Worm (Caenorhabditis elegans) whole organism, L3 larva: Measurements from ENCODE around the gene F46B6.2.

Experiments used
- ama-1 ChIP-seq: fragments of 150-350 bp; optimal IDR thresholded peaks from 2 replicates; lab custom pipeline; 2018
- elt-1 ChIP-seq: fragments of 150-350 bp; optimal IDR thresholded peaks from 2 replicates; lab custom pipeline; 2014; ENCODE audit warnings: missing biosample characterization, missing genetic modification characterization
- elt-3 ChIP-seq, 3 experiments: fragments of 150-350 bp in 1 of 3; sonication (generic microtip) in 2 of 3; optimal IDR thresholded peaks; 2 replicates in 2 of 3; 4 replicates in 1 of 3; lab custom pipeline; 2014 to 2017; ENCODE audit warnings: missing biosample characterization in 3 of 3, missing genetic modification characterization in 3 of 3
- lin-15B ChIP-seq: fragments of 150-350 bp; optimal IDR thresholded peaks from 2 replicates; lab custom pipeline; 2014; ENCODE audit warnings: missing biosample characterization, missing genetic modification characterization
- nhr-12 ChIP-seq: fragments of 150-350 bp; optimal IDR thresholded peaks from 2 replicates; lab custom pipeline; 2014; ENCODE audit warnings: missing biosample characterization, missing genetic modification characterization
- nhr-28 ChIP-seq: fragments of 150-350 bp; optimal IDR thresholded peaks from 2 replicates; lab custom pipeline; 2014; ENCODE audit warnings: missing biosample characterization, missing genetic modification characterization
- pqm-1 ChIP-seq: fragments of 150-350 bp; optimal IDR thresholded peaks from 2 replicates; lab custom pipeline; 2017; ENCODE audit warnings: missing biosample characterization, missing genetic modification characterization, inconsistent platforms
- tbx-2 ChIP-seq: sonication (generic microtip); optimal IDR thresholded peaks from 2 replicates; lab custom pipeline; 2016; ENCODE audit warnings: mild to moderate bottlenecking, missing genetic modification characterization, missing compliant biosample characterization
- unc-62 ChIP-seq: fragments of 150-350 bp; sonication (generic microtip); optimal IDR thresholded peaks from 4 replicates; lab custom pipeline; 2014; ENCODE audit warnings: missing biosample characterization, missing genetic modification reagents, missing genetic modification characterization

DNA sequence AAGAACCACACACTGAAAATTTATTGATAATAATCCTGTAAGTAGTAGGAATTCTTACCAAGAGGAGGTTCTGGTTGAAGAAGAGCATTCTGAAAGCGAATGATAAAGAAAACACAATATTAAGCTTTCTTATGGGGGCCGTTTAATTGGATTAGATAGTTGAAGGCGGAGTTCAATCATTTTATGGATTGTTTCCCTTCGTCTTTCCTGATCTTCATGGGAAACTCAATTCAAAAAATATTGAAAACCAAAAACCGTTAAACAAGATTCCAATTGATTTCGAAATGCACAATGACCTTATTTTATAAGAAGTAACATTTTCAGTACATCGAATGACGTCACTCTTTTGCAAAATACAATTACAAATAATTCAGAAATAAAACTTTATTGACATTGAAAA, 27.0 kb downstream of the F46B6.2 start, which contains the start of gene F46B6.13:
- no peak for TF ChIP-seq nhr-28 (tag; lab: Kevin White, UChicago)
- no peak for TF ChIP-seq unc-62 (GFP tag; lab: Kevin White, UChicago)
- no peak for TF ChIP-seq lin-15B
- TF ChIP-seq tbx-2 (tag; lab: Kevin White, UChicago): no peak
- TF ChIP-seq pqm-1 (tag; lab: Kevin White, UChicago): no peak
- TF ChIP-seq elt-1: no peak
- TF ChIP-seq elt-3 (tag; optimal IDR thresholded peaks at IDR 0.05; lab: Kevin White, UChicago): no peak
- no peak for TF ChIP-seq nhr-12
- no peak for TF ChIP-seq ama-1 (lab: Kevin White, UChicago)
